Worm (Caenorhabditis elegans) whole organism, early embryonic: Measurements from ENCODE around the gene ttc-4.

ENCODE experiments used
- aly-1 ChIP-seq: sonication (generic microtip); optimal IDR thresholded peaks from 2 replicates; lab custom pipeline; 2016; ENCODE audit warnings: missing genetic modification characterization, missing compliant biosample characterization
- ets-7 ChIP-seq: sonication (generic microtip); optimal IDR thresholded peaks from 2 replicates; lab custom pipeline; 2016; ENCODE audit warnings: missing genotype, missing genetic modification characterization, missing compliant biosample characterization

ce11 chrII:5574925-5575324 is 19.6 kb upstream of the ttc-4 start:
- no peak for TF ChIP-seq aly-1 (tag; lab: Kevin White, UChicago)
- no peak for TF ChIP-seq ets-7
